Worm (Caenorhabditis elegans) whole organism, late embryonic: ENCODE results near the gene ubc-26.

Experiments
- C08G9.2 ChIP-seq: sonication (generic microtip); optimal IDR thresholded peaks from 2 replicates; lab custom pipeline; 2016; ENCODE audit warnings: mild to moderate bottlenecking, missing genetic modification characterization, moderate library complexity, missing compliant biosample characterization
- C38D4.7 ChIP-seq: fragments of 200-800 bp; sonication (Bioruptor generic); optimal IDR thresholded peaks from 2 replicates; lab custom pipeline; 2018; ENCODE audit warnings: mild to moderate bottlenecking, missing genetic modification characterization, moderate library complexity, missing compliant biosample characterization
- K02D7.2 ChIP-seq: sonication (generic microtip); optimal IDR thresholded peaks from 2 replicates; lab custom pipeline; 2017; ENCODE audit warnings: mild to moderate bottlenecking, missing genetic modification characterization, missing compliant biosample characterization
- ahr-1 ChIP-seq: sonication (generic microtip); optimal IDR thresholded peaks from 2 replicates; lab custom pipeline; 2016; ENCODE audit warnings: missing genetic modification characterization, missing compliant biosample characterization
- ceh-18 ChIP-seq: sonication (generic microtip); optimal IDR thresholded peaks from 2 replicates; lab custom pipeline; 2016; ENCODE audit warnings: missing genetic modification characterization, missing compliant biosample characterization
- ceh-19 ChIP-seq: fragments of 200-800 bp; sonication (Bioruptor generic); optimal IDR thresholded peaks from 2 replicates; lab custom pipeline; 2018; ENCODE audit warnings: mild to moderate bottlenecking, missing genetic modification characterization, missing compliant biosample characterization
- ceh-2 ChIP-seq: sonication (generic microtip); optimal IDR thresholded peaks from 2 replicates; lab custom pipeline; 2016; ENCODE audit warnings: missing genotype, missing genetic modification characterization, missing compliant biosample characterization
- ceh-24 ChIP-seq: sonication (generic microtip); optimal IDR thresholded peaks from 2 replicates; lab custom pipeline; 2016; ENCODE audit warnings: mild to moderate bottlenecking, missing genetic modification characterization, missing compliant biosample characterization
- ceh-30 ChIP-seq: fragments of 150-350 bp; optimal IDR thresholded peaks from 2 replicates; lab custom pipeline; 2014; ENCODE audit warnings: missing biosample characterization, missing genetic modification characterization
- ceh-31 ChIP-seq: sonication (generic microtip); optimal IDR thresholded peaks from 2 replicates; lab custom pipeline; 2016; ENCODE audit warnings: missing genetic modification characterization, missing compliant biosample characterization
- ceh-6 ChIP-seq: fragments of 200-800 bp; sonication (Bioruptor generic); optimal IDR thresholded peaks from 2 replicates; lab custom pipeline; 2018; ENCODE audit warnings: mild to moderate bottlenecking, missing genetic modification characterization, missing compliant biosample characterization
- dmd-4 ChIP-seq: sonication (generic microtip); optimal IDR thresholded peaks from 2 replicates; lab custom pipeline; 2016; ENCODE audit warnings: borderline replicate concordance, missing genetic modification characterization, missing compliant biosample characterization
- dve-1 ChIP-seq: sonication (generic microtip); optimal IDR thresholded peaks from 2 replicates; lab custom pipeline; 2017; ENCODE audit warnings: antibody characterized with exemption, mild to moderate bottlenecking, missing genetic modification characterization, missing compliant biosample characterization
- ets-4 ChIP-seq: sonication (generic microtip); optimal IDR thresholded peaks from 2 replicates; lab custom pipeline; 2016; ENCODE audit warnings: missing genetic modification characterization, missing compliant biosample characterization
- fax-1 ChIP-seq: sonication (generic microtip); optimal IDR thresholded peaks from 2 replicates; lab custom pipeline; 2016; ENCODE audit warnings: missing genotype, missing genetic modification characterization, missing compliant biosample characterization
- fkh-6 ChIP-seq: sonication (generic microtip); optimal IDR thresholded peaks from 2 replicates; lab custom pipeline; 2016; ENCODE audit warnings: missing genetic modification characterization, missing compliant biosample characterization
- gmeb-2 ChIP-seq: sonication (generic microtip); optimal IDR thresholded peaks from 2 replicates; lab custom pipeline; 2016; ENCODE audit warnings: missing genetic modification characterization, inconsistent platforms, missing compliant biosample characterization
- hlh-13 ChIP-seq: fragments of 200-800 bp; sonication (Bioruptor generic); optimal IDR thresholded peaks from 2 replicates; lab custom pipeline; 2018; ENCODE audit warnings: mild to moderate bottlenecking, missing genetic modification characterization, missing compliant biosample characterization
- hlh-30 ChIP-seq: sonication (generic microtip); optimal IDR thresholded peaks from 2 replicates; lab custom pipeline; 2017; ENCODE audit warnings: antibody characterized with exemption, missing genetic modification characterization, missing compliant biosample characterization; ENCODE audit not compliant: insufficient read depth
- hlh-8 ChIP-seq: sonication (generic microtip); optimal IDR thresholded peaks from 2 replicates; lab custom pipeline; 2016; ENCODE audit warnings: missing genotype, missing genetic modification characterization, missing compliant biosample characterization
- lim-6 ChIP-seq: sonication (generic microtip); optimal IDR thresholded peaks from 2 replicates; lab custom pipeline; 2016; ENCODE audit warnings: missing genetic modification characterization, missing compliant biosample characterization
- lin-11 ChIP-seq: fragments of 200-800 bp; sonication (Bioruptor generic); optimal IDR thresholded peaks from 2 replicates; lab custom pipeline; 2018; ENCODE audit warnings: mild to moderate bottlenecking, missing genetic modification characterization, missing compliant biosample characterization
- madf-2 ChIP-seq: sonication (generic microtip); optimal IDR thresholded peaks from 2 replicates; lab custom pipeline; 2017; ENCODE audit warnings: missing genetic modification characterization, missing compliant biosample characterization
- nfya-1 ChIP-seq: sonication (generic microtip); optimal IDR thresholded peaks from 2 replicates; lab custom pipeline; 2017; ENCODE audit warnings: missing genetic modification characterization, mild to moderate bottlenecking, missing compliant biosample characterization, antibody characterized with exemption, moderate library complexity
- nhr-232 ChIP-seq: sonication (generic microtip); optimal IDR thresholded peaks from 2 replicates; lab custom pipeline; 2016; ENCODE audit warnings: missing genetic modification characterization, missing compliant biosample characterization
- odd-2 ChIP-seq: sonication (generic microtip); optimal IDR thresholded peaks from 2 replicates; lab custom pipeline; 2017; ENCODE audit warnings: antibody characterized with exemption, mild to moderate bottlenecking, missing genetic modification characterization, missing compliant biosample characterization
- pag-3 ChIP-seq: sonication (generic microtip); optimal IDR thresholded peaks from 2 replicates; lab custom pipeline; 2016; ENCODE audit warnings: missing compliant biosample characterization, missing genetic modification characterization, borderline replicate concordance
- pat-9 ChIP-seq: fragments of 200-800 bp; sonication (Bioruptor generic); optimal IDR thresholded peaks from 2 replicates; lab custom pipeline; 2018; ENCODE audit warnings: mild to moderate bottlenecking, missing genetic modification characterization, moderate library complexity, missing compliant biosample characterization
- pha-2 ChIP-seq: sonication (generic microtip); optimal IDR thresholded peaks from 2 replicates; lab custom pipeline; 2017; ENCODE audit warnings: mild to moderate bottlenecking, missing genetic modification characterization, missing compliant biosample characterization
- pros-1 ChIP-seq: fragments of 150-350 bp; optimal IDR thresholded peaks from 2 replicates; lab custom pipeline; 2014; ENCODE audit warnings: missing biosample characterization, missing genetic modification reagents, missing genetic modification characterization
- rnt-1 ChIP-seq: sonication (generic microtip); optimal IDR thresholded peaks from 2 replicates; lab custom pipeline; 2016; ENCODE audit warnings: missing genetic modification characterization, missing compliant biosample characterization
- sdc-2 ChIP-seq: sonication (generic microtip); optimal IDR thresholded peaks from 2 replicates; lab custom pipeline; 2016; ENCODE audit warnings: missing genotype, missing genetic modification characterization, missing compliant biosample characterization
- sox-2 ChIP-seq: fragments of 200-800 bp; sonication (Bioruptor generic); IDR thresholded peaks from 2 replicates; pipeline ENCODE4 v1.3.6; 2022; ENCODE audit warnings: missing genetic modification reagents, missing genetic modification characterization, missing compliant biosample characterization
- sox-4 ChIP-seq: sonication (generic microtip); optimal IDR thresholded peaks from 2 replicates; lab custom pipeline; 2017; ENCODE audit warnings: mild to moderate bottlenecking, missing genetic modification characterization, inconsistent platforms, missing compliant biosample characterization
- tbx-2 ChIP-seq: sonication (generic microtip); optimal IDR thresholded peaks from 2 replicates; lab custom pipeline; 2016; ENCODE audit warnings: missing genetic modification characterization, missing compliant biosample characterization
- ttx-3 ChIP-seq: sonication (generic microtip); optimal IDR thresholded peaks from 2 replicates; lab custom pipeline; 2016; ENCODE audit warnings: missing genetic modification reagents, missing genetic modification characterization, missing compliant biosample characterization
- unc-3 ChIP-seq, 2 experiments: fragments of 200-800 bp in 1 of 2; sonication (Bioruptor generic) in 1 of 2; sonication (generic microtip) in 1 of 2; conservative IDR thresholded peaks in 1 of 2; optimal IDR thresholded peaks in 1 of 2; 2 replicates each; pipeline versions ENCODE4 v1.3.6 to Lab custom; 2016 to 2022; ENCODE audit warnings: missing compliant biosample characterization in 2 of 2, missing genetic modification characterization in 2 of 2, missing genetic modification reagents in 1 of 2
- unc-42 ChIP-seq: sonication (generic microtip); optimal IDR thresholded peaks from 2 replicates; lab custom pipeline; 2016; ENCODE audit warnings: missing genotype, missing genetic modification characterization, missing compliant biosample characterization

Gene ubc-26

DNA sequence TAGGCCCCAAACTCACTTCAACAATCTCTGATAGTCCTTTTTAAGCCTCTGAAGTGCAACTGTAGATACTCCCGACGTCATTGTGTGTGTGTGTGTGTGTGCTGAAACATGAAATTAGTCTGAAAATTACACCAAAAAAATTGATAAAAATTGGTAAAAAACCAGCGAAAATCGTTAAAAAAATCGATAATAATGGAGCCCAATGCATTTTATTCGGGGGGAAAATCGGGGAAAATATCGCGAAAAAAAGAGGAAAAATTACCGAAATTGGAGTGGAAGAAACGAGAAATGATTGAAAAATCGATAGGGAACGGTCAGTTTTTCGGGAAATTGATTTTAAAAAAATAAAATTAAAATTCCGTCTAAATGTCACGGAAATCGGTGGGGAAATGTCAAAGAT, at the start of gene ubc-26:
TSS of gene ubc-26 (minus strand) at position 101 of the 400 bp plus-strand sequence.
- no peak for TF ChIP-seq sdc-2
- TF ChIP-seq hlh-30 (tag; lab: Kevin White, UChicago): no peak

ce11 chrII:2948614-2949013, 48.5 kb upstream of the ubc-26 start:
- TF ChIP-seq lin-11 (tag; lab: Kevin White, UChicago) (no peak), ceh-31 (no peak)

- no peak for TF ChIP-seq ceh-19 (GFP tag; lab: Kevin White, UChicago)
Measured at ce11 chrII:2946438-2946837, 46.3 kb upstream of the ubc-26 start, which contains the start of gene srw-79. Gene srw-79 (plus strand): TSS chrII:2946738.

DNA sequence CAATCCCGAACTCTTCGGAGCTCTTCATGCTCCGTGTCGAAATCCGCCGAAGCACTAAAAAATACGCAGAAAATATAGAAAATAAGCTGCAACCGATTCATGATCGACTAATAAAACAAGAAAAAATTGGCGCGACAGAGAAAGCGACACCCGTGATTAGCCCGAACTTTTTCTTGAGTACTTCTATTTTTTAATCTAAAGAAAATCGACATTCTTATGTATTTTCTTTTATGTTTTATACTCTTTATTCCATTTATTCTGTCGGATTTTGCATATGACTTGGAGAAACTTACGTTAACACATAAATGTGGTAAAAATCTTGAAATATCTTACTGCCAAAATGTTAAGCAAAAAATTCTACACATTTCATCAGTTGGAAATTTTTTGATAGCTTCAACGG, 43.8 kb upstream of the ubc-26 start, which contains the start of the genes irld-50 and irld-49:
TSS of gene irld-50 (minus strand) at position 101 of the 400 bp plus-strand sequence.
TSS of gene irld-49 (plus strand) at position 211 of the 400 bp plus-strand sequence.
- no peak for TF ChIP-seq hlh-8 (tag; lab: Kevin White, UChicago)
- no peak for TF ChIP-seq ceh-31
- TF ChIP-seq ceh-2: no peak
- no peak for TF ChIP-seq sox-2 (GFP tag; lab: Robert Waterston, UW)
- TF ChIP-seq pat-9 (tag; lab: Kevin White, UChicago): no peak
- TF ChIP-seq pros-1: no peak
- no peak for TF ChIP-seq fkh-6
- no peak for TF ChIP-seq dmd-4 (tag; lab: Kevin White, UChicago)
- no peak for TF ChIP-seq tbx-2
- TF ChIP-seq ceh-6: no peak

ce11 chrII:2940747-2941146, 40.6 kb upstream of the ubc-26 start, which contains the start of gene irld-66:
Gene irld-66 (minus strand): TSS chrII:2940847.
- TF ChIP-seq ets-4 (tag; lab: Kevin White, UChicago) (no peak), lin-11 (tag; lab: Kevin White, UChicago) (no peak), madf-2 (tag; lab: Kevin White, UChicago) (no peak), ceh-6 (no peak), ahr-1 (no peak), fkh-6 (no peak), unc-42 (tag; lab: Kevin White, UChicago) (no peak), nhr-232 (no peak), ceh-30 (tag; lab: Kevin White, UChicago) (no peak), ceh-18 (no peak), ceh-24 (no peak), rnt-1 (tag; lab: Kevin White, UChicago) (no peak), C08G9.2 (tag; lab: Kevin White, UChicago) (no peak), hlh-13 (no peak), fax-1 (no peak), odd-2 (tag; lab: Kevin White, UChicago) (no peak), lim-6 (tag; lab: Kevin White, UChicago) (no peak), sdc-2 (no peak), pat-9 (tag; lab: Kevin White, UChicago) (no peak)
- TF ChIP-seq, all 69 proteins: peak for 0

ce11 chrII:2939681-2940080, 39.5 kb upstream of the ubc-26 start:
- TF ChIP-seq dve-1 (tag; lab: Kevin White, UChicago) (peak; percentile 67), gmeb-2 (tag; lab: Kevin White, UChicago) (no peak)

DNA sequence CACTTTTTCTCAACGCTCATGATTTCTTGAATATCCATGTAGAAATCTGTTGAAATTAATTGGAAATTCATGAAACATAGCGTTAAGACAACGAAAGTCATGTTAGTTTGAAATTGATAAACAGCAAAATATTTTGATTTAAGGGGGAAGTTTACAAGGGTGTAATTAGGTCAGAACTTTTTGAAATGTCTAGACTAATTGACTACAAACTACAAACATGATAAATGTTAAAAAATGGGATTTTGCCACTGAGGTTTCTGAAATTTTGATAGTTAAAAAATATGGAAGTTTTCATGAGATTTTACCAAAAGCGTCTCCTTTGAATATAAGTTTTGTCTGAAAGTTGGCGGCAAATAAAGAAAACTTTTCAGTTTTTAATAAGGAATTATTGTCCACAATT, 37.7 kb upstream of the ubc-26 start, which contains the start of gene irld-65:
TSS of gene irld-65 (minus strand) at position 101 of the 400 bp plus-strand sequence.
- TF ChIP-seq gmeb-2 (tag; lab: Kevin White, UChicago) (no peak), C08G9.2 (tag; lab: Kevin White, UChicago) (no peak), nhr-232 (no peak), pat-9 (tag; lab: Kevin White, UChicago) (no peak), pag-3 (tag; lab: Kevin White, UChicago) (no peak), pha-2 (no peak), nfya-1 (no peak), ets-4 (tag; lab: Kevin White, UChicago) (no peak), K02D7.2 (tag; lab: Kevin White, UChicago) (no peak), lim-6 (tag; lab: Kevin White, UChicago) (no peak), rnt-1 (tag; lab: Kevin White, UChicago) (no peak), sox-4 (no peak), C38D4.7 (no peak), unc-3 (GFP tag; conservative IDR thresholded peaks at IDR 0.05; lab: Robert Waterston, UW) (no peak), unc-3 (tag; optimal IDR thresholded peaks at IDR 0.05; lab: Kevin White, UChicago) (no peak), hlh-8 (tag; lab: Kevin White, UChicago) (no peak), ttx-3 (tag; lab: Kevin White, UChicago) (no peak), dve-1 (tag; lab: Kevin White, UChicago) (no peak)
- TF ChIP-seq, all 69 proteins: peak for 0
